Fruit fly (Drosophila melanogaster) S2 (cell line): ENCODE measurements around the gene RfC4.

Source experiments
- CG8478 ChIP-seq: fragments of >200 bp; optimal IDR thresholded peaks from 2 replicates; lab custom pipeline; 2018
- CTCF ChIP-seq, 2 experiments: fragments of >200 bp; optimal IDR thresholded peaks; 2 replicates each; lab custom pipeline; 2018

The RfC4 gene

dm6 chr3L:4138804-4139521 lies 3.1 kb upstream of the RfC4 start, which contains the start of the genes Rop and Ras64B:
Rop (minus strand) TSS chr3L:4138996.
Ras64B (plus strand) TSS chr3L:4139076.
- TF ChIP-seq CTCF (optimal IDR thresholded peaks at IDR 0.05; lab: Kevin White, UChicago) (peak in 1 of 2 experiments; percentile 43), CG8478 (no peak)

dm6 chr3L:4133724-4134678 lies 1.8 kb downstream of the RfC4 start, which contains the start of gene ens:
ens (minus strand) TSS chr3L:4134550.
- TF ChIP-seq CTCF (optimal IDR thresholded peaks at IDR 0.05; lab: Kevin White, UChicago) (peak in 1 of 2 experiments; percentile 18), CG8478 (no peak)

- TF ChIP-seq CG8478 (no peak), CTCF (optimal IDR thresholded peaks at IDR 0.05; lab: Kevin White, UChicago) (no peak)
Measured at dm6 chr3L:4132585-4132984, 3.3 kb downstream of the RfC4 start.

- TF ChIP-seq CG8478 = no peak
- TF ChIP-seq CTCF (optimal IDR thresholded peaks at IDR 0.05; lab: Kevin White, UChicago) = no peak
Measured at dm6 chr3L:4130743-4131142, 5.1 kb downstream of the RfC4 start.

- no peak for TF ChIP-seq CTCF (optimal IDR thresholded peaks at IDR 0.05; lab: Kevin White, UChicago)
- TF ChIP-seq CG8478 = no peak
Measured at dm6 chr3L:4128579-4128978, 7.3 kb downstream of the RfC4 start.

- no peak for TF ChIP-seq CTCF (optimal IDR thresholded peaks at IDR 0.05; lab: Kevin White, UChicago)
- no peak for TF ChIP-seq CG8478
Measured at dm6 chr3L:4125709-4126108, 10.1 kb downstream of the RfC4 start.

- TF ChIP-seq CTCF (optimal IDR thresholded peaks at IDR 0.05; lab: Kevin White, UChicago) (no peak), CG8478 (no peak)
Measured at dm6 chr3L:4122185-4122767, 13.6 kb downstream of the RfC4 start, which contains the start of gene Chd64. Chd64 (minus strand) TSS chr3L:4122388.

dm6 chr3L:4121589-4121988 lies 14.2 kb downstream of the RfC4 start:
- TF ChIP-seq CTCF (optimal IDR thresholded peaks at IDR 0.05; lab: Kevin White, UChicago) (no peak), CG8478 (no peak)

dm6 chr3L:4120358-4121349 lies 15.2 kb downstream of the RfC4 start:
- TF ChIP-seq CTCF (optimal IDR thresholded peaks at IDR 0.05; lab: Kevin White, UChicago) (no peak), CG8478 (no peak)

- TF ChIP-seq CTCF (optimal IDR thresholded peaks at IDR 0.05; lab: Kevin White, UChicago) (no peak), CG8478 (no peak)
Measured at dm6 chr3L:4119636-4120357, 16.0 kb downstream of the RfC4 start.

- TF ChIP-seq CG8478 = no peak
- no peak for TF ChIP-seq CTCF (optimal IDR thresholded peaks at IDR 0.05; lab: Kevin White, UChicago)
Measured at dm6 chr3L:4118339-4118738, 17.5 kb downstream of the RfC4 start.

dm6 chr3L:4117493-4117892 lies 18.3 kb downstream of the RfC4 start:
- TF ChIP-seq CG8478 (no peak), CTCF (optimal IDR thresholded peaks at IDR 0.05; lab: Kevin White, UChicago) (no peak)

- TF ChIP-seq CTCF (optimal IDR thresholded peaks at IDR 0.05; lab: Kevin White, UChicago) = no peak
- no peak for TF ChIP-seq CG8478
Measured at dm6 chr3L:4116490-4117367, 19.1 kb downstream of the RfC4 start.
